Fruit fly (Drosophila melanogaster): ENCODE data around the gene Ama.

The Ama gene

DNA sequence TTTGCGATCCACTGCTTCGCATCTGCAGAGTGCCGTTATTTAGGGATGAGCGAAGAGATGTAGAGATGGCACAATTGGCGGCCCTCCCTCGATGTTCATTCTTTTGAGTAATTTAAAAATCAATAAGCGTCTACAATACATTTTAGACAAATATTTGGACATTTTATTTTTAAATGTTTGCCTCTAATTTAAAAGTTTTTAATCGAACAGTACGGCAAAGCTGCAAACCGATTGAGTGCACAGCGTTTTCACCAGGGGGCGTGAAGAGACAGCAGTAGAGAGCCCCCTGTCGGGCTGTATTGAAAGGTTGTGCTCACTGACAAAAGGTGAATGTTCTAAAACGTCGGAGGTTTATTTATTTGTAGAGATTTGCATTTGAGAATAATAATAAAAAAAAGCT, 3.0 kb upstream of the Ama start, which contains the start of gene bcd (continued):
- peak; percentile 56 for TF ChIP-seq CG3407 (GFP tag; optimal IDR thresholded peaks at IDR 0.05)
- peak; percentile 99 for TF ChIP-seq CTCF (GFP tag; optimal IDR thresholded peaks at IDR 0.05)
- TF ChIP-seq kay (GFP tag; optimal IDR thresholded peaks at IDR 0.05): peak; percentile 58
- TF ChIP-seq CG3065 (GFP tag; optimal IDR thresholded peaks at IDR 0.05): peak; percentile 46
- TF ChIP-seq CG9215 (GFP tag; IDR thresholded peaks at IDR 0.05): peak; percentile 75
- TF ChIP-seq CG12391 (tag; optimal IDR thresholded peaks at IDR 0.05): peak; percentile 63
- TF ChIP-seq CHES-1-like (GFP tag; optimal IDR thresholded peaks at IDR 0.05): peak; percentile 60
- TF ChIP-seq usp (GFP tag; optimal IDR thresholded peaks at IDR 0.05): no peak
- TF ChIP-seq twi (tag; optimal IDR thresholded peaks at IDR 0.05): peak; percentile 55
- TF ChIP-seq Ssrp (tag; optimal IDR thresholded peaks at IDR 0.05): peak; percentile 57
- TF ChIP-seq Oli (tag; optimal IDR thresholded peaks at IDR 0.05): peak; percentile 55
- TF ChIP-seq CG11398 (GFP tag; optimal IDR thresholded peaks at IDR 0.05): peak; percentile 29
- TF ChIP-seq bbx (GFP tag; IDR thresholded peaks at IDR 0.05; ENCODE audit: partially characterized antibody): peak; percentile 60
- TF ChIP-seq Elba2 (GFP tag; optimal IDR thresholded peaks at IDR 0.05): peak; percentile 52
- peak; percentile 72; the same call in 1 of the 3 replicates for TF ChIP-seq CG11093 (GFP tag; IDR thresholded peaks at IDR 0.05)
- TF ChIP-seq fd96Cb (tag; optimal IDR thresholded peaks at IDR 0.05): peak; percentile 50
- TF ChIP-seq pros (GFP tag; optimal IDR thresholded peaks at IDR 0.05): no peak
- peak; percentile 12 for TF ChIP-seq CG12219 (GFP tag; optimal IDR thresholded peaks at IDR 0.05)
- 0 out of 2 replicates have a peak, but pooled peaks have one; percentile 27 for TF ChIP-seq stc (GFP tag; IDR thresholded peaks at IDR 0.05)
- TF ChIP-seq maf-S (GFP tag; optimal IDR thresholded peaks at IDR 0.05): peak; percentile 54
- no peak for TF ChIP-seq nerfin-2 (GFP tag; IDR thresholded peaks at IDR 0.05; ENCODE audit: partially characterized antibody)
- TF ChIP-seq CG2116 (GFP tag; optimal IDR thresholded peaks at IDR 0.05): peak; percentile 52
- peak; percentile 96 for TF ChIP-seq Lhr (GFP tag; optimal IDR thresholded peaks at IDR 0.05)
- TF ChIP-seq sima (GFP tag; optimal IDR thresholded peaks at IDR 0.05): peak; percentile 0
- no peak for TF ChIP-seq Fer1 (GFP tag; optimal IDR thresholded peaks at IDR 0.05)
- TF ChIP-seq exex (tag; optimal IDR thresholded peaks at IDR 0.05): no peak
- no peak for TF ChIP-seq CG31224 (GFP tag; IDR thresholded peaks at IDR 0.05)
- TF ChIP-seq her (GFP tag; optimal IDR thresholded peaks at IDR 0.05): peak; percentile 67
- TF ChIP-seq sens-2 (GFP tag; IDR thresholded peaks at IDR 0.05): peak; percentile 71
- peak; percentile 51 for TF ChIP-seq CG17385 (GFP tag; optimal IDR thresholded peaks at IDR 0.05)
- TF ChIP-seq H2.0 (GFP tag; IDR thresholded peaks at IDR 0.05): peak; percentile 64
- TF ChIP-seq gcm2 (GFP tag; optimal IDR thresholded peaks at IDR 0.05): peak; percentile 29
- TF ChIP-seq Rfx (GFP tag; IDR thresholded peaks at IDR 0.05): peak; percentile 86
- peak; percentile 43 for TF ChIP-seq Sox100B (GFP tag; optimal IDR thresholded peaks at IDR 0.05)
- TF ChIP-seq Hsf (GFP tag; optimal IDR thresholded peaks at IDR 0.05): peak; percentile 83
- peak; percentile 81 for TF ChIP-seq Awh (GFP tag; IDR thresholded peaks at IDR 0.05)
- peak; percentile 60 for TF ChIP-seq caup (GFP tag; optimal IDR thresholded peaks at IDR 0.05; ENCODE audit: severe bottlenecking)
- peak; percentile 57 for TF ChIP-seq CG18476 (GFP tag; optimal IDR thresholded peaks at IDR 0.05)
- no peak for TF ChIP-seq TFAM (GFP tag; optimal IDR thresholded peaks at IDR 0.05)
- peak; percentile 53; the same call in 2 of the 3 replicates for TF ChIP-seq row (GFP tag; IDR thresholded peaks at IDR 0.05)
- TF ChIP-seq Six4 (GFP tag; optimal IDR thresholded peaks at IDR 0.05): peak; percentile 57
- peak; percentile 42; the same call in 1 of the 2 replicates for TF ChIP-seq peb (GFP tag; IDR thresholded peaks at IDR 0.05)
- peak; percentile 75 for TF ChIP-seq CG11085 (GFP tag; IDR thresholded peaks at IDR 0.05)
- TF ChIP-seq slou (GFP tag; optimal IDR thresholded peaks at IDR 0.05): peak; percentile 32
- peak; percentile 55 for TF ChIP-seq CG7271 (tag; optimal IDR thresholded peaks at IDR 0.05)
- peak; percentile 61 for TF ChIP-seq Blimp-1 (GFP tag; optimal IDR thresholded peaks at IDR 0.05)
- TF ChIP-seq CG17829 (tag; optimal IDR thresholded peaks at IDR 0.05): peak; percentile 80
- peak in 1 of 3 experiments; percentile 48 for TF ChIP-seq lola (GFP tag; optimal IDR thresholded peaks at IDR 0.05)
- peak; percentile 66 for TF ChIP-seq CG18262 (tag; optimal IDR thresholded peaks at IDR 0.05)
- TF ChIP-seq mam (GFP tag; optimal IDR thresholded peaks at IDR 0.05): peak; percentile 74
- TF ChIP-seq CG6254 (GFP tag; optimal IDR thresholded peaks at IDR 0.05): no peak

Data from whole organism, embryonic.